Worm (Caenorhabditis elegans): ENCODE measurements around the gene spt-4.

ce11 chrIII:42725-43124 is 26.8 kb downstream of the spt-4 start:
- TF ChIP-seq nhr-237 (tag; optimal IDR thresholded peaks at IDR 0.05) (no peak), lsy-2 (tag; optimal IDR thresholded peaks at IDR 0.05) (no peak), blmp-1 (tag; optimal IDR thresholded peaks at IDR 0.05) (no peak), mep-1 (tag; optimal IDR thresholded peaks at IDR 0.05) (no peak)
